Worm (Caenorhabditis elegans) whole organism, L3 larva: Measurements from ENCODE around the gene Y38C1BA.4.

ENCODE experiments used
- ama-1 ChIP-seq: fragments of 150-350 bp; optimal IDR thresholded peaks from 2 replicates; lab custom pipeline; 2018
- ceh-16 ChIP-seq: sonication (generic microtip); optimal IDR thresholded peaks from 2 replicates; lab custom pipeline; 2017; ENCODE audit warnings: missing biosample characterization, missing genetic modification characterization
- ceh-82 ChIP-seq: fragments of 150-350 bp; optimal IDR thresholded peaks from 2 replicates; lab custom pipeline; 2014; ENCODE audit warnings: missing biosample characterization, missing genetic modification characterization
- elt-2 ChIP-seq: sonication (generic microtip); optimal IDR thresholded peaks from 2 replicates; lab custom pipeline; 2016; ENCODE audit warnings: missing genetic modification reagents, mild to moderate bottlenecking, missing genetic modification characterization, missing compliant biosample characterization
- hmg-11 ChIP-seq: sonication (generic microtip); optimal IDR thresholded peaks from 2 replicates; lab custom pipeline; 2016; ENCODE audit warnings: missing genetic modification characterization, missing compliant biosample characterization
- nhr-11 ChIP-seq: fragments of 150-350 bp; optimal IDR thresholded peaks from 2 replicates; lab custom pipeline; 2014; ENCODE audit warnings: missing biosample characterization, missing genetic modification characterization
- nhr-12 ChIP-seq: fragments of 150-350 bp; optimal IDR thresholded peaks from 2 replicates; lab custom pipeline; 2014; ENCODE audit warnings: missing biosample characterization, missing genetic modification characterization
- nhr-237 ChIP-seq: fragments of 150-350 bp; optimal IDR thresholded peaks from 2 replicates; lab custom pipeline; 2014; ENCODE audit warnings: missing biosample characterization, missing genetic modification characterization
- nhr-25 ChIP-seq: sonication (generic microtip); optimal IDR thresholded peaks from 2 replicates; lab custom pipeline; 2017; ENCODE audit warnings: missing biosample characterization, missing genetic modification characterization
- snpc-4 ChIP-seq: fragments of 150-350 bp; optimal IDR thresholded peaks from 2 replicates; lab custom pipeline; 2014; ENCODE audit warnings: missing biosample characterization, missing genetic modification characterization
- tbx-2 ChIP-seq: sonication (generic microtip); optimal IDR thresholded peaks from 2 replicates; lab custom pipeline; 2016; ENCODE audit warnings: mild to moderate bottlenecking, missing genetic modification characterization, missing compliant biosample characterization
- unc-39 ChIP-seq: sonication (generic microtip); optimal IDR thresholded peaks from 4 replicates; lab custom pipeline; 2017; ENCODE audit warnings: missing biosample characterization, missing genetic modification characterization
- ztf-11 ChIP-seq: fragments of 150-350 bp; optimal IDR thresholded peaks from 2 replicates; lab custom pipeline; 2014; ENCODE audit warnings: missing biosample characterization, missing genetic modification characterization
- ztf-4 ChIP-seq: fragments of 150-350 bp; optimal IDR thresholded peaks from 2 replicates; lab custom pipeline; 2014; ENCODE audit warnings: missing biosample characterization, missing genetic modification characterization

DNA sequence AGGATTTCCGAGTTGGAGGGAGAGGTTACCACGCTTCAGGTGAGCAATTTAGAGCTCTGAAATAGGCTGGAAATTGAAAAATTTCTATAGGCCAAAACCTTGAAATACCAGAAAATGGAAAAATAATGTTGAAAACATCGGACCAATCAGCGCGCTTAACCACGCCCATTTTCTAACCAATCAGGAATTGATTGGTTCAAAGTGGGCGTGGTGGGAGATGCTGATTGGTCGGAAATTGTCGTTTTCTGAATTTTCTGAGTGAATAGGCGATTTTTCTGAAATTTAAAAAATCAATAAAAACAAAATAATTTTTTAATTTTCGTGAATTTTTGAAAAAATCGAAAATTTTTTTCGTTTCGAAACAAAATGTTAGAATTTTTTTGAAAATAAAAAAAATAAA lies 39.3 kb downstream of the Y38C1BA.4 start:
- no peak for TF ChIP-seq nhr-25 (tag; lab: Kevin White, UChicago)
- TF ChIP-seq ama-1: no peak
- TF ChIP-seq ztf-11 (tag; lab: Kevin White, UChicago): no peak
- no peak for TF ChIP-seq elt-2 (tag; lab: Kevin White, UChicago)
- no peak for TF ChIP-seq snpc-4 (tag; lab: Kevin White, UChicago)
- no peak for TF ChIP-seq unc-39 (tag; lab: Kevin White, UChicago)
- TF ChIP-seq nhr-11: no peak
- TF ChIP-seq nhr-237: no peak
- no peak for TF ChIP-seq hmg-11 (tag; lab: Kevin White, UChicago)
- no peak for TF ChIP-seq ztf-4 (tag; lab: Kevin White, UChicago)
- no peak for TF ChIP-seq ceh-82
- no peak for TF ChIP-seq ceh-16 (tag; lab: Kevin White, UChicago)
- no peak for TF ChIP-seq tbx-2
- no peak for TF ChIP-seq nhr-12 (tag; lab: Kevin White, UChicago)
